Worm (Caenorhabditis elegans) whole organism, mixed stage, embryonic: ENCODE results near the gene acer-1.

ENCODE experiments used
- M03D4.4 ChIP-seq: sonication (generic microtip); optimal IDR thresholded peaks from 2 replicates; lab custom pipeline; 2017; ENCODE audit warnings: mild to moderate bottlenecking, missing genetic modification characterization, missing compliant biosample characterization
- bed-3 ChIP-seq: fragments of 200-800 bp; sonication (Bioruptor generic); optimal IDR thresholded peaks from 3 replicates; lab custom pipeline; 2018; ENCODE audit warnings: mild to moderate bottlenecking, missing genetic modification characterization, moderate library complexity, missing compliant biosample characterization
- blmp-1 ChIP-seq: fragments of 150-350 bp; optimal IDR thresholded peaks from 2 replicates; lab custom pipeline; 2014; ENCODE audit warnings: missing biosample characterization, missing genetic modification characterization
- ceh-39 ChIP-seq: fragments of 150-350 bp; optimal IDR thresholded peaks from 2 replicates; lab custom pipeline; 2014; ENCODE audit warnings: missing biosample characterization, missing genetic modification characterization
- ceh-43 ChIP-seq: fragments of 200-800 bp; sonication (Bioruptor generic); optimal IDR thresholded peaks from 2 replicates; lab custom pipeline; 2018; ENCODE audit warnings: mild to moderate bottlenecking, missing genetic modification characterization, moderate library complexity, missing compliant biosample characterization
- ceh-83 ChIP-seq: fragments of 200-800 bp; sonication (Bioruptor generic); optimal IDR thresholded peaks from 2 replicates; lab custom pipeline; 2018; ENCODE audit warnings: mild to moderate bottlenecking, missing genetic modification characterization, missing compliant biosample characterization
- ces-1 ChIP-seq: fragments of 150-350 bp; optimal IDR thresholded peaks from 2 replicates; lab custom pipeline; 2014; ENCODE audit warnings: missing biosample characterization, missing genetic modification reagents, missing genetic modification characterization
- cnd-1 ChIP-seq: fragments of 200-800 bp; sonication (Bioruptor generic); optimal IDR thresholded peaks from 2 replicates; lab custom pipeline; 2018; ENCODE audit warnings: mild to moderate bottlenecking, missing genetic modification characterization, missing compliant biosample characterization
- drap-1 ChIP-seq: fragments of 200-800 bp; sonication (Bioruptor generic); optimal IDR thresholded peaks from 3 replicates; lab custom pipeline; 2018; ENCODE audit warnings: mild to moderate bottlenecking, missing genetic modification characterization, missing compliant biosample characterization
- elt-1 ChIP-seq: sonication (generic microtip); optimal IDR thresholded peaks from 2 replicates; lab custom pipeline; 2017; ENCODE audit warnings: missing genetic modification characterization, mild to moderate bottlenecking, missing compliant biosample characterization, antibody characterized with exemption, moderate library complexity, borderline replicate concordance; ENCODE audit not compliant: insufficient read depth
- elt-3 ChIP-seq: fragments of 150-350 bp; optimal IDR thresholded peaks from 2 replicates; lab custom pipeline; 2014; ENCODE audit warnings: missing biosample characterization, missing genetic modification characterization
- flh-1 ChIP-seq: fragments of 200-800 bp; sonication (Bioruptor generic); optimal IDR thresholded peaks from 2 replicates; lab custom pipeline; 2018; ENCODE audit warnings: mild to moderate bottlenecking, missing genetic modification characterization, moderate library complexity, missing compliant biosample characterization
- ham-2 ChIP-seq: fragments of 200-800 bp; sonication (Bioruptor generic); optimal IDR thresholded peaks from 2 replicates; lab custom pipeline; 2018; ENCODE audit warnings: mild to moderate bottlenecking, missing genetic modification characterization, missing compliant biosample characterization
- hlh-1 ChIP-seq: fragments of 150-350 bp; optimal IDR thresholded peaks from 2 replicates; lab custom pipeline; 2014; ENCODE audit warnings: missing biosample characterization, missing genetic modification reagents, missing genetic modification characterization
- lin-13 ChIP-seq: fragments of 150-350 bp; optimal IDR thresholded peaks from 2 replicates; lab custom pipeline; 2014; ENCODE audit warnings: missing biosample characterization, missing genetic modification characterization
- lin-32 ChIP-seq: fragments of 200-800 bp; sonication (Bioruptor generic); optimal IDR thresholded peaks from 2 replicates; lab custom pipeline; 2018; ENCODE audit warnings: mild to moderate bottlenecking, missing genetic modification characterization, missing compliant biosample characterization
- lsy-2 ChIP-seq: fragments of 150-350 bp; optimal IDR thresholded peaks from 2 replicates; lab custom pipeline; 2014; ENCODE audit warnings: missing biosample characterization, missing genetic modification characterization
- mab-5 ChIP-seq: fragments of 150-350 bp; optimal IDR thresholded peaks from 2 replicates; lab custom pipeline; 2014; ENCODE audit warnings: missing biosample characterization, missing genetic modification characterization
- mep-1 ChIP-seq: fragments of 150-350 bp; optimal IDR thresholded peaks from 2 replicates; lab custom pipeline; 2017; ENCODE audit warnings: missing biosample characterization, missing genetic modification reagents, missing genetic modification characterization, inconsistent platforms
- mls-2 ChIP-seq: sonication (generic microtip); optimal IDR thresholded peaks from 2 replicates; lab custom pipeline; 2016; ENCODE audit warnings: mild to moderate bottlenecking, missing genetic modification characterization, moderate library complexity, missing compliant biosample characterization
- nhr-12 ChIP-seq: fragments of 150-350 bp; optimal IDR thresholded peaks from 2 replicates; lab custom pipeline; 2014; ENCODE audit warnings: missing biosample characterization, missing genetic modification characterization
- nhr-2 ChIP-seq: fragments of 150-350 bp; optimal IDR thresholded peaks from 2 replicates; lab custom pipeline; 2014; ENCODE audit warnings: missing biosample characterization, missing genetic modification characterization
- nhr-237 ChIP-seq: fragments of 150-350 bp; optimal IDR thresholded peaks from 2 replicates; lab custom pipeline; 2014; ENCODE audit warnings: missing biosample characterization, missing genetic modification characterization
- nhr-28 ChIP-seq: fragments of 150-350 bp; optimal IDR thresholded peaks from 2 replicates; lab custom pipeline; 2014; ENCODE audit warnings: missing biosample characterization, missing genetic modification characterization
- nhr-76 ChIP-seq: sonication (generic microtip); optimal IDR thresholded peaks from 2 replicates; lab custom pipeline; 2017; ENCODE audit warnings: missing biosample characterization, missing genetic modification characterization
- pha-4 ChIP-seq: fragments of 150-350 bp; optimal IDR thresholded peaks from 2 replicates; lab custom pipeline; 2018; ENCODE audit warnings: missing biosample characterization, missing genetic modification reagents, missing genetic modification characterization
- sem-2 ChIP-seq: fragments of 200-800 bp; sonication (Bioruptor generic); optimal IDR thresholded peaks from 2 replicates; lab custom pipeline; 2018; ENCODE audit warnings: mild to moderate bottlenecking, missing genetic modification characterization, missing compliant biosample characterization
- snpc-4 ChIP-seq: fragments of 150-350 bp; optimal IDR thresholded peaks from 2 replicates; lab custom pipeline; 2014; ENCODE audit warnings: missing biosample characterization, missing genetic modification characterization
- sptf-1 ChIP-seq: sonication (generic microtip); optimal IDR thresholded peaks from 2 replicates; lab custom pipeline; 2017; ENCODE audit warnings: mild to moderate bottlenecking, missing genetic modification characterization, moderate library complexity, missing compliant biosample characterization
- tbx-8 ChIP-seq: fragments of 200-800 bp; sonication (Bioruptor generic); optimal IDR thresholded peaks from 2 replicates; lab custom pipeline; 2018; ENCODE audit warnings: mild to moderate bottlenecking, missing genetic modification characterization, moderate library complexity, missing compliant biosample characterization
- unc-120 ChIP-seq: sonication (generic microtip); optimal IDR thresholded peaks from 2 replicates; lab custom pipeline; 2017; ENCODE audit warnings: missing genetic modification characterization, missing compliant biosample characterization; ENCODE audit not compliant: poor library complexity, severe bottlenecking
- unc-39 ChIP-seq: fragments of 150-350 bp; optimal IDR thresholded peaks from 2 replicates; lab custom pipeline; 2014; ENCODE audit warnings: missing biosample characterization, missing genetic modification characterization
- unc-62 ChIP-seq: fragments of 150-350 bp; optimal IDR thresholded peaks from 2 replicates; lab custom pipeline; 2014; ENCODE audit warnings: missing biosample characterization, missing genetic modification reagents, missing genetic modification characterization
- zip-8 ChIP-seq: fragments of 150-350 bp; optimal IDR thresholded peaks from 2 replicates; lab custom pipeline; 2014; ENCODE audit warnings: missing biosample characterization, missing genetic modification characterization
- ztf-11 ChIP-seq: fragments of 150-350 bp; optimal IDR thresholded peaks from 2 replicates; lab custom pipeline; 2014; ENCODE audit warnings: missing biosample characterization, missing genetic modification characterization

The acer-1 gene

ce11 chrII:6860043-6860442, 30.2 kb downstream of the acer-1 start:
- TF ChIP-seq lin-13, result no peak
- no peak for TF ChIP-seq ztf-11 (tag; lab: Kevin White, UChicago)
- no peak for TF ChIP-seq sem-2 (GFP tag; lab: Kevin White, UChicago)
- TF ChIP-seq elt-1 (tag; lab: Kevin White, UChicago), result no peak
- TF ChIP-seq unc-62 (GFP tag; lab: Kevin White, UChicago), result no peak
- TF ChIP-seq ham-2 (GFP tag; lab: Kevin White, UChicago), result no peak
- no peak for TF ChIP-seq snpc-4 (tag; lab: Kevin White, UChicago)
- TF ChIP-seq unc-120, result no peak
- TF ChIP-seq mab-5 (tag; lab: Kevin White, UChicago), result no peak

DNA sequence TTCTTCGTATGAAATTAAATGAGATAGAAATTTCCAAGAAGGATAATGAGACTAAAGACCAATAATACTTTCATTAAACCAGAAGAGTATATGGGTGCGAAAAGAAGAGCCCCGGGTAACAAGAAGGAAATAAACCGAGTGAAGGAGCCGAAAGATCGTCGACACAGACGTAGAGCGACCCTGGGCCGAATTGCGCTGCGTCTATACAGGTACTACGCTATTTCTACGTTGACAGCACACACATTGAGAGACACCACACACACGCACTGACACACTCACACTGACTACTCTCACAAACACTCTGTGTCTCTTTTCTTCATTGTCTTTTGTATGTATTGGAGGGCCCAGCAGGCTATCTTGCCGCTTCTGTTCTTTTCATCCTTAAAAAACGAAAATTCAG, 31.4 kb downstream of the acer-1 start:
- TF ChIP-seq blmp-1 (tag; lab: Kevin White, UChicago) (no peak), M03D4.4 (tag; lab: Kevin White, UChicago) (peak; percentile 28), unc-62 (GFP tag; lab: Kevin White, UChicago) (peak; percentile 57), lin-13 (peak; percentile 62), unc-120 (peak; percentile 38), hlh-1 (tag; lab: Kevin White, UChicago) (peak; percentile 10), sptf-1 (tag; lab: Kevin White, UChicago) (peak; percentile 71), mep-1 (tag; lab: Kevin White, UChicago) (peak; percentile 17), ces-1 (GFP tag; lab: Kevin White, UChicago) (peak; percentile 65), pha-4 (peak; percentile 75), drap-1 (GFP tag; lab: Kevin White, UChicago) (peak; percentile 15), cnd-1 (tag; lab: Kevin White, UChicago) (no peak), ham-2 (GFP tag; lab: Kevin White, UChicago) (peak; percentile 46), elt-3 (no peak), mls-2 (tag; lab: Kevin White, UChicago) (peak; percentile 80), ztf-11 (tag; lab: Kevin White, UChicago) (no peak), nhr-237 (tag; lab: Kevin White, UChicago) (peak; percentile 30), lsy-2 (tag; lab: Kevin White, UChicago) (no peak)

DNA sequence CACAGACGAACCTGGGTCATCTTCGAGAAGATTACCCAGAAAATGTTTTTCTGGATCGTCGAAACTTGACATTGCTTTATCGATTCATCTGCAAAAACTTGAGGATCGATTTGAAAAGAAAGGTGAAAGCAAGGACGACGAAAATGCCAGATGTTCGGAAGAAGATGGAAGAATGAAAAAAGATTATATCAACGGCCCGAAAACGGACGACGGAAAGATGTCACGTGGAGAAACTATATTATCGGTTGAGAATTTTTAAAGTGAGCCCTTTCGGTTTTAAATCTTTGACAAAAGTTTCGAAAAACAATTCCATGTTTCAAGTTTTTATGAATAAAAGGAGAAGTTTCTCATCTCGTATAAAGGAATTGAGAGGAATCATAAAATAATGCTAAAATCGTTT, 32.0 kb downstream of the acer-1 start, which contains the start of gene dnj-5:
Gene dnj-5 (minus strand): TSS at position 101 of the 400 bp plus-strand sequence.
- TF ChIP-seq nhr-76 (tag; lab: Kevin White, UChicago), result no peak
- TF ChIP-seq pha-4, result no peak
- no peak for TF ChIP-seq zip-8 (tag; lab: Kevin White, UChicago)
- no peak for TF ChIP-seq lin-32 (GFP tag; lab: Kevin White, UChicago)
- TF ChIP-seq snpc-4 (tag; lab: Kevin White, UChicago), result no peak
- no peak for TF ChIP-seq ztf-11 (tag; lab: Kevin White, UChicago)
- TF ChIP-seq unc-62 (GFP tag; lab: Kevin White, UChicago), result no peak
- no peak for TF ChIP-seq elt-1 (tag; lab: Kevin White, UChicago)
- TF ChIP-seq ceh-39 (tag; lab: Kevin White, UChicago), result no peak
- no peak for TF ChIP-seq lsy-2 (tag; lab: Kevin White, UChicago)
- TF ChIP-seq unc-39 (tag; lab: Kevin White, UChicago), result no peak
- TF ChIP-seq ceh-83 (GFP tag; lab: Kevin White, UChicago), result no peak
- TF ChIP-seq mls-2 (tag; lab: Kevin White, UChicago), result no peak
- no peak for TF ChIP-seq nhr-237 (tag; lab: Kevin White, UChicago)
- no peak for TF ChIP-seq bed-3 (GFP tag; lab: Kevin White, UChicago)
- no peak for TF ChIP-seq ham-2 (GFP tag; lab: Kevin White, UChicago)
- no peak for TF ChIP-seq mep-1 (tag; lab: Kevin White, UChicago)
- no peak for TF ChIP-seq ceh-43 (GFP tag; lab: Kevin White, UChicago)
- no peak for TF ChIP-seq sem-2 (GFP tag; lab: Kevin White, UChicago)
- TF ChIP-seq, all 35 proteins: peak for 0

DNA sequence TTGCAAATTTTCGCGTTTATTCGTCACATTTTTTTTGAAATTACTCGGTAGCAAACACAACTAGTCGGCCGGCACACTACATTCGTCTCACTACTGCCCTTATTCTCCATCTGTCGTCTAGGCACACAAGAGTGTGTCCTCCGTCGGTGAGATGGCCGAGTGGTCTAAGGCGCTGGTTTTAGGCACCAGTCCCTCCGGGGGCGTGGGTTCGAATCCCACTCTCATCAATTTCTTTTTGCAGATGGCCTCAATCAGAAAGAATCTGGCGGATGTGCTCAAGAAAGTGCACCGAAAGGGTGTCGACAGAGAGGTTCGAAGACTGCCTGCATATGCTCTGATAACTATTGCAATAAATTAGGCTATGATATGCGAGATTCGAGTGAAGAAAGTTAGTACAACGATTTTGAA, 37.1 kb downstream of the acer-1 start:
- peak; percentile 57 for TF ChIP-seq ces-1 (GFP tag; lab: Kevin White, UChicago)
- TF ChIP-seq hlh-1 (tag; lab: Kevin White, UChicago), result peak; percentile 32
- peak; percentile 45 for TF ChIP-seq nhr-237 (tag; lab: Kevin White, UChicago)
- peak; percentile 91 for TF ChIP-seq lin-32 (GFP tag; lab: Kevin White, UChicago)
- TF ChIP-seq lin-13, result peak; percentile 75
- peak; percentile 27 for TF ChIP-seq nhr-28
- TF ChIP-seq ztf-11 (tag; lab: Kevin White, UChicago), result peak; percentile 72
- peak; percentile 72 for TF ChIP-seq bed-3 (GFP tag; lab: Kevin White, UChicago)
- no peak for TF ChIP-seq nhr-76 (tag; lab: Kevin White, UChicago)
- peak; percentile 76 for TF ChIP-seq unc-62 (GFP tag; lab: Kevin White, UChicago)
- TF ChIP-seq ceh-43 (GFP tag; lab: Kevin White, UChicago), result peak; percentile 75
- TF ChIP-seq elt-1 (tag; lab: Kevin White, UChicago), result peak; percentile 32
- peak; percentile 68 for TF ChIP-seq unc-39 (tag; lab: Kevin White, UChicago)
- peak; percentile 74 for TF ChIP-seq tbx-8
- TF ChIP-seq M03D4.4 (tag; lab: Kevin White, UChicago), result peak; percentile 93
- peak; percentile 76 for TF ChIP-seq unc-120
- peak; percentile 68 for TF ChIP-seq mep-1 (tag; lab: Kevin White, UChicago)
- TF ChIP-seq zip-8 (tag; lab: Kevin White, UChicago), result no peak
- peak; percentile 68 for TF ChIP-seq ham-2 (GFP tag; lab: Kevin White, UChicago)
- TF ChIP-seq cnd-1 (tag; lab: Kevin White, UChicago), result peak; percentile 96
- TF ChIP-seq ceh-39 (tag; lab: Kevin White, UChicago), result no peak
- peak; percentile 94 for TF ChIP-seq ceh-83 (GFP tag; lab: Kevin White, UChicago)
- TF ChIP-seq drap-1 (GFP tag; lab: Kevin White, UChicago), result peak; percentile 91
- TF ChIP-seq flh-1 (GFP tag; lab: Kevin White, UChicago), result peak; percentile 65
- TF ChIP-seq nhr-12 (tag; lab: Kevin White, UChicago), result peak; percentile 55
- no peak for TF ChIP-seq elt-3
- peak; percentile 35 for TF ChIP-seq lsy-2 (tag; lab: Kevin White, UChicago)
- peak; percentile 88 for TF ChIP-seq sem-2 (GFP tag; lab: Kevin White, UChicago)
- no peak for TF ChIP-seq blmp-1 (tag; lab: Kevin White, UChicago)
- TF ChIP-seq snpc-4 (tag; lab: Kevin White, UChicago), result no peak
- no peak for TF ChIP-seq mab-5 (tag; lab: Kevin White, UChicago)
- TF ChIP-seq sptf-1 (tag; lab: Kevin White, UChicago), result peak; percentile 94
- no peak for TF ChIP-seq pha-4
- no peak for TF ChIP-seq nhr-2 (tag; lab: Kevin White, UChicago)
- TF ChIP-seq mls-2 (tag; lab: Kevin White, UChicago), result peak; percentile 95
- TF ChIP-seq, all 35 proteins: peak for 26
